Fruit fly (Drosophila melanogaster) whole organism, pupa: ENCODE results near the gene CG5880.

Source experiments
- CG10348 ChIP-seq: fragments of 200-800 bp; sonication (Bioruptor generic); IDR thresholded peaks from 2 replicates; pipeline ENCODE4 v1.3.6; 2022; ENCODE audit warnings: missing biosample characterization, missing genetic modification characterization
- CG12605 ChIP-seq: fragments of 200-800 bp; sonication (Bioruptor generic); IDR thresholded peaks from 2 replicates; pipeline ENCODE4 v1.3.6; 2022; ENCODE audit warnings: missing biosample characterization, missing genetic modification characterization
- CG17806 ChIP-seq: fragments of 200-800 bp; sonication (Bioruptor generic); optimal IDR thresholded peaks from 2 replicates; lab custom pipeline; 2018; ENCODE audit warnings: missing biosample characterization, mild to moderate bottlenecking, missing genetic modification characterization, moderate library complexity
- CG32121 ChIP-seq: fragments of 200-800 bp; sonication (Bioruptor generic); IDR thresholded peaks from 2 replicates; pipeline ENCODE4 v1.3.6; 2022; ENCODE audit warnings: missing biosample characterization, missing genetic modification characterization
- CG34367 ChIP-seq: fragments of 200-800 bp; sonication (Bioruptor generic); optimal IDR thresholded peaks from 2 replicates; lab custom pipeline; 2018; ENCODE audit warnings: missing biosample characterization, mild to moderate bottlenecking, missing genetic modification characterization
- CG8301 ChIP-seq: fragments of 200-800 bp; sonication (Bioruptor generic); optimal IDR thresholded peaks from 2 replicates; lab custom pipeline; 2018; ENCODE audit warnings: missing biosample characterization, mild to moderate bottlenecking, missing genetic modification characterization
- D1 ChIP-seq: fragments of 200-800 bp; sonication (Bioruptor generic); optimal IDR thresholded peaks from 2 replicates; lab custom pipeline; 2018; ENCODE audit warnings: missing biosample characterization, mild to moderate bottlenecking, missing genetic modification characterization, moderate library complexity
- rn ChIP-seq: fragments of 200-800 bp; sonication (Bioruptor generic); IDR thresholded peaks from 2 replicates; pipeline ENCODE4 v1.3.6; 2022; ENCODE audit warnings: missing biosample characterization, missing genetic modification characterization

dm6 chr3R:27165416-27165982 is 49.0 kb downstream of the CG5880 start, which contains the start of the genes CG34293 and spn-D:
- no peak for TF ChIP-seq D1 (tag; lab: Kevin White, UChicago)
- no peak for TF ChIP-seq CG32121
- TF ChIP-seq CG17806 (tag; lab: Kevin White, UChicago), result no peak
- no peak for TF ChIP-seq CG12605 (GFP tag; lab: Robert Waterston, UW)
- no peak for TF ChIP-seq CG34367 (tag; lab: Kevin White, UChicago)
- no peak for TF ChIP-seq CG10348 (GFP tag; lab: Robert Waterston, UW)
- no peak for TF ChIP-seq CG8301 (tag; lab: Kevin White, UChicago)
- TF ChIP-seq rn, result no peak
